Fruit fly (Drosophila melanogaster) whole organism, embryonic: ENCODE results near the gene Uggt.

Experiments used
- Atf-2 ChIP-seq: fragments of 200-800 bp; sonication (Bioruptor generic); optimal IDR thresholded peaks from 2 replicates; lab custom pipeline; 2016; ENCODE audit warnings: missing biosample characterization, missing genetic modification characterization
- CG1024 ChIP-seq: fragments of 200-800 bp; sonication (Bioruptor generic); IDR thresholded peaks from 2 replicates; pipeline ENCODE4 v1.3.6; 2022; ENCODE audit warnings: missing biosample characterization, missing genetic modification characterization
- CG10267 ChIP-seq: fragments of 200-800 bp; sonication (Bioruptor generic); optimal IDR thresholded peaks from 2 replicates; lab custom pipeline; 2018; ENCODE audit warnings: missing biosample characterization, mild to moderate bottlenecking, missing genetic modification characterization, moderate library complexity
- CG10654 ChIP-seq: fragments of 200-800 bp; sonication (Bioruptor generic); optimal IDR thresholded peaks from 2 replicates; lab custom pipeline; 2016; ENCODE audit warnings: missing biosample characterization, missing genetic modification characterization
- CG11085 ChIP-seq: fragments of 200-800 bp; sonication (Bioruptor generic); IDR thresholded peaks from 2 replicates; pipeline ENCODE4 v1.3.6; 2022; ENCODE audit warnings: missing biosample characterization, missing genetic modification characterization
- CG12155 ChIP-seq: fragments of 200-800 bp; sonication (Bioruptor generic); optimal IDR thresholded peaks from 3 replicates; lab custom pipeline; 2016; ENCODE audit warnings: missing biosample characterization, missing genetic modification characterization
- CG1233 ChIP-seq: fragments of 200-800 bp; sonication (Bioruptor generic); optimal IDR thresholded peaks from 4 replicates; lab custom pipeline; 2018; ENCODE audit warnings: missing biosample characterization, mild to moderate bottlenecking, missing genetic modification characterization
- CG12942 ChIP-seq: fragments of 200-800 bp; sonication (Bioruptor generic); optimal IDR thresholded peaks from 3 replicates; lab custom pipeline; 2016; ENCODE audit warnings: missing biosample characterization, missing genetic modification characterization
- CG13296 ChIP-seq: fragments of 200-800 bp; sonication (Bioruptor generic); optimal IDR thresholded peaks from 3 replicates; lab custom pipeline; 2018; ENCODE audit warnings: missing biosample characterization, mild to moderate bottlenecking, missing genetic modification characterization
- CG14965 ChIP-seq: fragments of 200-800 bp; sonication (Bioruptor generic); optimal IDR thresholded peaks from 2 replicates; lab custom pipeline; 2016; ENCODE audit warnings: missing biosample characterization, missing genetic modification characterization, borderline replicate concordance
- CG15269 ChIP-seq: fragments of 200-800 bp; sonication (Bioruptor generic); optimal IDR thresholded peaks from 2 replicates; lab custom pipeline; 2018; ENCODE audit warnings: missing biosample characterization, mild to moderate bottlenecking, missing genetic modification characterization, moderate library complexity
- CG15479 ChIP-seq: fragments of 200-800 bp; sonication (Bioruptor generic); optimal IDR thresholded peaks from 3 replicates; lab custom pipeline; 2019; ENCODE audit warnings: missing biosample characterization, mild to moderate bottlenecking, missing genetic modification characterization, moderate library complexity
- CG17359 ChIP-seq: fragments of 200-800 bp; sonication (Bioruptor generic); optimal IDR thresholded peaks from 3 replicates; lab custom pipeline; 2018; ENCODE audit warnings: missing biosample characterization, mild to moderate bottlenecking, missing genetic modification characterization, moderate library complexity
- CG17612 ChIP-seq: fragments of 200-800 bp; sonication (Bioruptor generic); IDR thresholded peaks from 2 replicates; pipeline ENCODE4 v1.3.6; 2022; ENCODE audit warnings: missing biosample characterization, missing genetic modification characterization
- CG17802 ChIP-seq: fragments of 200-800 bp; sonication (Bioruptor generic); optimal IDR thresholded peaks from 2 replicates; lab custom pipeline; 2018; ENCODE audit warnings: missing biosample characterization, mild to moderate bottlenecking, missing genetic modification characterization, moderate library complexity
- CG1832 ChIP-seq: fragments of 200-800 bp; sonication (Bioruptor generic); optimal IDR thresholded peaks from 2 replicates; lab custom pipeline; 2017; ENCODE audit warnings: missing biosample characterization, mild to moderate bottlenecking, missing genetic modification characterization, inconsistent platforms
- CG2199 ChIP-seq: fragments of 200-800 bp; sonication (Bioruptor generic); IDR thresholded peaks from 3 replicates; pipeline ENCODE4 v1.3.6; 2022; ENCODE audit warnings: missing biosample characterization, missing genetic modification characterization
- CG2678 ChIP-seq: fragments of 200-800 bp; sonication (Bioruptor generic); optimal IDR thresholded peaks from 3 replicates; lab custom pipeline; 2019; ENCODE audit warnings: missing biosample characterization, mild to moderate bottlenecking, missing genetic modification characterization, moderate library complexity
- CG2875 ChIP-seq: fragments of 200-800 bp; sonication (Bioruptor generic); optimal IDR thresholded peaks from 2 replicates; lab custom pipeline; 2017; ENCODE audit warnings: missing biosample characterization, mild to moderate bottlenecking, missing genetic modification characterization, missing genetic modification reagents
- CG34376 ChIP-seq: fragments of 200-800 bp; sonication (Bioruptor generic); optimal IDR thresholded peaks from 2 replicates; lab custom pipeline; 2018; ENCODE audit warnings: missing biosample characterization, mild to moderate bottlenecking, missing genetic modification characterization
- CG3838 ChIP-seq: fragments of 200-800 bp; sonication (Bioruptor generic); optimal IDR thresholded peaks from 3 replicates; lab custom pipeline; 2016; ENCODE audit warnings: missing biosample characterization, missing genetic modification characterization
- CG7357 ChIP-seq: fragments of 200-800 bp; sonication (Bioruptor generic); IDR thresholded peaks from 3 replicates; pipeline ENCODE4 v1.3.6; 2022; ENCODE audit warnings: missing biosample characterization, missing genetic modification characterization
- CG7839 ChIP-seq: fragments of 200-800 bp; sonication (Bioruptor generic); optimal IDR thresholded peaks from 3 replicates; lab custom pipeline; 2018; ENCODE audit warnings: missing biosample characterization, mild to moderate bottlenecking, missing genetic modification characterization, moderate library complexity
- CG8478 ChIP-seq: fragments of >200 bp; optimal IDR thresholded peaks from 2 replicates; lab custom pipeline; 2018
- CTCF ChIP-seq: fragments of 200-800 bp; sonication (Bioruptor generic); optimal IDR thresholded peaks from 2 replicates; lab custom pipeline; 2017; ENCODE audit warnings: missing biosample characterization, mild to moderate bottlenecking, missing genetic modification characterization, moderate library complexity
- Dfd ChIP-seq, 2 experiments: fragments of >200 bp; optimal IDR thresholded peaks; 2 replicates each; lab custom pipeline; 2017; ENCODE audit warnings: missing biosample characterization in 2 of 2, missing genetic modification characterization in 2 of 2
- Gug ChIP-seq: fragments of 200-800 bp; sonication (Bioruptor generic); IDR thresholded peaks from 4 replicates; pipeline ENCODE4 v1.3.6; 2022; ENCODE audit warnings: missing biosample characterization, missing genetic modification characterization
- HmgZ ChIP-seq: fragments of 200-800 bp; sonication (Bioruptor generic); optimal IDR thresholded peaks from 2 replicates; lab custom pipeline; 2018; ENCODE audit warnings: missing biosample characterization, mild to moderate bottlenecking, missing genetic modification characterization
- Hmr ChIP-seq: fragments of 200-800 bp; sonication (Bioruptor generic); optimal IDR thresholded peaks from 3 replicates; lab custom pipeline; 2017; ENCODE audit warnings: mild to moderate bottlenecking, missing biosample characterization, missing genetic modification reagents, missing genetic modification characterization
- Hr3 ChIP-seq: fragments of 200-800 bp; sonication (Bioruptor generic); optimal IDR thresholded peaks from 3 replicates; lab custom pipeline; 2016; ENCODE audit warnings: missing biosample characterization, missing genetic modification characterization
- Lhr ChIP-seq: fragments of 200-800 bp; sonication (Bioruptor generic); optimal IDR thresholded peaks from 3 replicates; lab custom pipeline; 2017; ENCODE audit warnings: mild to moderate bottlenecking, missing biosample characterization, missing genetic modification reagents, missing genetic modification characterization
- Med ChIP-seq: fragments of 200-800 bp; sonication (Bioruptor generic); peaks from one replicate; lab custom pipeline; 2016; ENCODE audit warnings: missing biosample characterization, missing genetic modification characterization, mild to moderate bottlenecking, inconsistent platforms, moderate library complexity
- Nf-YC ChIP-seq: fragments of 200-800 bp; optimal IDR thresholded peaks from 3 replicates; lab custom pipeline; 2019; ENCODE audit warnings: missing biosample characterization, mild to moderate bottlenecking, missing genetic modification characterization, moderate library complexity
- PHDP ChIP-seq: fragments of 200-800 bp; sonication (Bioruptor generic); optimal IDR thresholded peaks from 3 replicates; lab custom pipeline; 2018; ENCODE audit warnings: missing biosample characterization, mild to moderate bottlenecking, missing genetic modification characterization, moderate library complexity
- Sin3A ChIP-seq: fragments of >200 bp; optimal IDR thresholded peaks from 2 replicates; lab custom pipeline; 2018
- Ssrp ChIP-seq: fragments of 200-800 bp; sonication (Bioruptor generic); optimal IDR thresholded peaks from 2 replicates; lab custom pipeline; 2018; ENCODE audit warnings: missing biosample characterization, mild to moderate bottlenecking, missing genetic modification characterization, moderate library complexity
- ab ChIP-seq: fragments of 200-800 bp; sonication (Bioruptor generic); optimal IDR thresholded peaks from 2 replicates; lab custom pipeline; 2016; ENCODE audit warnings: missing biosample characterization, missing genetic modification characterization
- cwo ChIP-seq: fragments of 200-800 bp; sonication (Bioruptor generic); optimal IDR thresholded peaks from 3 replicates; lab custom pipeline; 2017; ENCODE audit warnings: missing biosample characterization, missing genetic modification characterization, mild to moderate bottlenecking, moderate library complexity, missing genetic modification reagents
- dan ChIP-seq: fragments of 200-800 bp; sonication (Bioruptor generic); IDR thresholded peaks from 2 replicates; pipeline ENCODE4 v1.3.6; 2022; ENCODE audit warnings: missing biosample characterization, missing genetic modification characterization
- disco-r ChIP-seq: fragments of 200-800 bp; sonication (Bioruptor generic); optimal IDR thresholded peaks from 2 replicates; lab custom pipeline; 2016; ENCODE audit warnings: missing biosample characterization, missing genetic modification characterization
- fd96Cb ChIP-seq: fragments of 200-800 bp; sonication (Bioruptor generic); optimal IDR thresholded peaks from 2 replicates; lab custom pipeline; 2018; ENCODE audit warnings: missing biosample characterization, mild to moderate bottlenecking, missing genetic modification characterization, moderate library complexity
- gfzf ChIP-seq: fragments of 200-800 bp; sonication (Bioruptor generic); optimal IDR thresholded peaks from 2 replicates; lab custom pipeline; 2016; ENCODE audit warnings: missing biosample characterization, mild to moderate bottlenecking, missing genetic modification characterization, moderate library complexity
- gsb ChIP-seq: fragments of 200-800 bp; sonication (Bioruptor generic); IDR thresholded peaks from 2 replicates; pipeline ENCODE4 v1.3.6; 2022; ENCODE audit warnings: missing biosample characterization, missing genetic modification characterization
- lab ChIP-seq: fragments of 200-800 bp; sonication (Bioruptor generic); optimal IDR thresholded peaks from 3 replicates; lab custom pipeline; 2017; ENCODE audit warnings: missing biosample characterization, missing genetic modification characterization, mild to moderate bottlenecking, moderate library complexity, missing genetic modification reagents
- psq ChIP-seq: fragments of 200-800 bp; sonication (Bioruptor generic); optimal IDR thresholded peaks from 2 replicates; lab custom pipeline; 2017; ENCODE audit warnings: missing biosample characterization, missing genetic modification characterization
- so ChIP-seq: fragments of 200-800 bp; sonication (Bioruptor generic); IDR thresholded peaks from 3 replicates; pipeline ENCODE4 v1.3.6; 2022; ENCODE audit warnings: missing biosample characterization, missing genetic modification characterization
- sob ChIP-seq: fragments of 200-800 bp; sonication (Bioruptor generic); IDR thresholded peaks from 2 replicates; pipeline ENCODE4 v1.3.6; 2022; ENCODE audit warnings: missing biosample characterization, missing genetic modification characterization
- stwl ChIP-seq: fragments of 200-800 bp; sonication (Bioruptor generic); optimal IDR thresholded peaks from 3 replicates; lab custom pipeline; 2018; ENCODE audit warnings: missing biosample characterization, mild to moderate bottlenecking, missing genetic modification characterization, moderate library complexity
- tll ChIP-seq, 2 experiments: fragments of 200-800 bp in 1 of 2; fragments of >200 bp in 1 of 2; sonication (Bioruptor generic) in 1 of 2; optimal IDR thresholded peaks; 2 replicates each; lab custom pipeline; 2017 to 2019; ENCODE audit warnings: missing biosample characterization in 2 of 2, missing genetic modification characterization in 2 of 2, mild to moderate bottlenecking in 1 of 2, moderate library complexity in 1 of 2
- zfh2 ChIP-seq: fragments of 200-800 bp; sonication (Bioruptor generic); optimal IDR thresholded peaks from 2 replicates; lab custom pipeline; 2016; ENCODE audit warnings: missing biosample characterization, missing genetic modification characterization

The Uggt gene

DNA sequence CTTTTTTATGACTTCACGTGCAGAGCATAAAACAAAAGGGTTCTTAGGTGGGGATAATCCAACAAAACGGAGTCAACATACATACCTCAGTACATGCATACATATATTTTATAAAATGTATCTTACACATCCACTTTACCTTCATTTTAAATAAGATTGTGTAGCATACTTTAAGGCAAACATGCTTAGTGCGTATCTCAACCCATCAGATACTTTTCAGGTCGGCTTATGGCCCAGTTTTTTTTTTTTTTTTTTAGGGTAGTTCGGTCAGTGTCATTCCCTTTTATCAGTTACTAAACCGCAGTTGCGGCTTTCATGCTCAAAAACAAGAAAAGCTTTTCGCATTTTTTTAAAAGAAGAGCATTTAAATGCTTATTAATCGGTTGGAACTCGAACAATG is 19.4 kb downstream of the Uggt start, which contains the start of gene NijB (continued):
- TF ChIP-seq psq (GFP tag; lab: Kevin White, UChicago): no peak
- peak; percentile 23 for TF ChIP-seq Lhr (GFP tag; lab: Kevin White, UChicago)
- no peak for TF ChIP-seq Atf-2 (GFP tag; lab: Kevin White, UChicago)
- TF ChIP-seq Med (GFP tag; lab: Kevin White, UChicago): peak; percentile 44
- TF ChIP-seq ab (GFP tag; lab: Kevin White, UChicago): no peak

DNA sequence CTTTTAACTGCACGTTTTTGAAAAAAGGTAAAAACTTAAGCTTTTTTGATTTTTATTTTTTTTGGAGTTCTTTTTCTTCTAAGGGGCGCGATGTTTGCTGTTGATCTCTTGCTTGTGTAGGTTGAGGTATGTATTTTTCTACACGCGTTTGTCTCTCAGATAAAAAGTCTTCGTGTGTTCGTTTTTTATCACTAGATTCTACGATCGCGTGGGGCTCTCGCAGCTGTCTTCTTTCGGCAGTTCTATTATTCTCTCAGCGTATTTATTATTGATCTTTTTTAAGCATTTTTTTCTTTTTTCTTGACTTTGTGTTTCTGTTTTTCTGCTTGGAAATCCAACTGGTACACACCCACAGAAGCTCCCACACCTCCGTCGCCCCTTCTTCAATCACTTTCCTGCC is 22.5 kb downstream of the Uggt start:
- no peak for TF ChIP-seq Hmr (GFP tag; lab: Kevin White, UChicago)
- peak; percentile 2 for TF ChIP-seq CTCF
- TF ChIP-seq cwo (GFP tag; lab: Kevin White, UChicago): peak; percentile 70
- TF ChIP-seq Sin3A (lab: Kevin White, UChicago): no peak
- no peak for TF ChIP-seq zfh2 (GFP tag; lab: Kevin White, UChicago)
- TF ChIP-seq CG2199 (GFP tag; lab: Robert Waterston, UW): peak; percentile 45; the same call in 1 of the 3 replicates
- TF ChIP-seq CG2678 (tag; lab: Kevin White, UChicago): peak; percentile 9
- 0 out of 3 replicates have a peak, but pooled peaks have one; percentile 22 for TF ChIP-seq so
- TF ChIP-seq Ssrp (tag; lab: Kevin White, UChicago): no peak
- TF ChIP-seq CG8478: no peak
- no peak for TF ChIP-seq fd96Cb (tag; lab: Kevin White, UChicago)
- TF ChIP-seq CG7839 (tag; lab: Kevin White, UChicago): no peak
- no peak for TF ChIP-seq CG14965 (GFP tag; lab: Kevin White, UChicago)
- no peak for TF ChIP-seq CG12155 (GFP tag; lab: Kevin White, UChicago)
- no peak for TF ChIP-seq CG7357 (GFP tag; lab: Robert Waterston, UW)
- no peak for TF ChIP-seq CG10267
- no peak for TF ChIP-seq sob (GFP tag; lab: Robert Waterston, UW)
- peak; percentile 5 for TF ChIP-seq CG15269
- TF ChIP-seq CG1832 (GFP tag; lab: Kevin White, UChicago): no peak
- TF ChIP-seq tll (GFP tag; optimal IDR thresholded peaks at IDR 0.05; lab: Kevin White, UChicago): no peak
- TF ChIP-seq Nf-YC (tag; lab: Kevin White, UChicago): peak; percentile 12
- TF ChIP-seq CG1024 (GFP tag; lab: Robert Waterston, UW): no peak
- no peak for TF ChIP-seq CG15479 (GFP tag; lab: Kevin White, UChicago)
- peak; percentile 26 for TF ChIP-seq HmgZ (tag; lab: Kevin White, UChicago)
- TF ChIP-seq gsb: no peak
- TF ChIP-seq CG10654 (GFP tag; lab: Kevin White, UChicago): no peak
- peak; percentile 1 for TF ChIP-seq PHDP (tag; lab: Kevin White, UChicago)
- peak; percentile 71 for TF ChIP-seq CG34376
- TF ChIP-seq CG17359 (tag; lab: Kevin White, UChicago): peak; percentile 31
- no peak for TF ChIP-seq CG1233
- no peak for TF ChIP-seq CG11085 (GFP tag; lab: Robert Waterston, UW)
- no peak for TF ChIP-seq stwl
- no peak for TF ChIP-seq CG17802 (tag; lab: Kevin White, UChicago)
- no peak for TF ChIP-seq CG3838 (GFP tag; lab: Kevin White, UChicago)
- TF ChIP-seq lab: peak; percentile 55
- no peak for TF ChIP-seq disco-r
- TF ChIP-seq CG17612 (GFP tag; lab: Robert Waterston, UW): no peak
- no peak for TF ChIP-seq CG12942 (GFP tag; lab: Kevin White, UChicago)
- TF ChIP-seq CG13296 (GFP tag; lab: Kevin White, UChicago): peak; percentile 47
- peak; percentile 29 for TF ChIP-seq Med (GFP tag; lab: Kevin White, UChicago)
- TF ChIP-seq dan: no peak
- TF ChIP-seq Gug (GFP tag; lab: Robert Waterston, UW): no peak
- TF ChIP-seq Dfd (GFP tag; optimal IDR thresholded peaks at IDR 0.05; lab: Kevin White, UChicago): no peak
- TF ChIP-seq CG2875 (GFP tag; lab: Kevin White, UChicago): no peak
- no peak for TF ChIP-seq gfzf (GFP tag; lab: Kevin White, UChicago)
- TF ChIP-seq Hr3: no peak
